Fruit fly (Drosophila melanogaster) whole organism, wandering third instar larva: ENCODE results near the gene Bicra.

ENCODE experiments used
- Abd-B ChIP-seq: fragments of >200 bp; optimal IDR thresholded peaks from 2 replicates; lab custom pipeline; 2017; ENCODE audit warnings: missing biosample characterization, missing genetic modification characterization
- br ChIP-seq: fragments of 200-800 bp; sonication (Bioruptor generic); optimal IDR thresholded peaks from 2 replicates; lab custom pipeline; 2016; ENCODE audit warnings: missing biosample characterization, missing genetic modification characterization
- foxo ChIP-seq, 2 experiments: fragments of 200-800 bp; sonication (Bioruptor generic); optimal IDR thresholded peaks; 2 replicates in 1 of 2; 3 replicates in 1 of 2; lab custom pipeline; 2016 to 2017; ENCODE audit warnings: missing biosample characterization in 2 of 2, missing genetic modification characterization in 2 of 2
- jim ChIP-seq: fragments of 175-275, 200-325 bp; sonication (Bioruptor generic); optimal IDR thresholded peaks from 2 replicates; lab custom pipeline; 2016; ENCODE audit warnings: missing biosample characterization, mild to moderate bottlenecking, missing genetic modification characterization

- TF ChIP-seq foxo (GFP tag; optimal IDR thresholded peaks at IDR 0.05; lab: Kevin White, UChicago) (peak in 1 of 2 experiments; percentile 45), Abd-B (GFP tag; lab: Kevin White, UChicago) (no peak), jim (GFP tag; lab: Kevin White, UChicago) (no peak), br (GFP tag; lab: Kevin White, UChicago) (no peak)
These were observed 20.9 kb downstream of the Bicra start for dm6 chr3R:29083459-29084457.
